Fruit fly (Drosophila melanogaster) whole organism, prepupa: ENCODE data around the gene Ubi-p5E.
A peak's percentile ranks its signal among the peaks of the same experiment; 100 is the strongest.

ENCODE experiments used
- CG10631 ChIP-seq: fragments of 200-800 bp; sonication (Bioruptor generic); optimal IDR thresholded peaks from 2 replicates; lab custom pipeline; 2016; ENCODE audit warnings: missing biosample characterization, missing genetic modification characterization
- CG10669 ChIP-seq: fragments of 200-800 bp; sonication (Bioruptor generic); optimal IDR thresholded peaks from 3 replicates; lab custom pipeline; 2018; ENCODE audit warnings: missing biosample characterization, mild to moderate bottlenecking, missing genetic modification characterization, moderate library complexity
- CG11294 ChIP-seq: fragments of 200-800 bp; sonication (Bioruptor generic); IDR thresholded peaks from 2 replicates; pipeline ENCODE4 v1.3.6; 2022; ENCODE audit warnings: missing biosample characterization, missing genetic modification characterization
- CG11762 ChIP-seq: fragments of 200-800 bp; sonication (Bioruptor generic); optimal IDR thresholded peaks from 3 replicates; lab custom pipeline; 2016; ENCODE audit warnings: missing biosample characterization, missing genetic modification characterization; ENCODE audit not compliant: insufficient read depth
- CG11902 ChIP-seq: fragments of 200-800 bp; sonication (Bioruptor generic); optimal IDR thresholded peaks from 3 replicates; lab custom pipeline; 2016; ENCODE audit warnings: missing biosample characterization, missing genetic modification characterization
- CG15336 ChIP-seq: fragments of 200-800 bp; sonication (Bioruptor generic); IDR thresholded peaks from 2 replicates; pipeline ENCODE4 v1.3.6; 2022; ENCODE audit warnings: missing biosample characterization, missing genetic modification characterization
- CG1621 ChIP-seq: fragments of 200-800 bp; sonication (Bioruptor generic); optimal IDR thresholded peaks from 3 replicates; lab custom pipeline; 2018; ENCODE audit warnings: missing biosample characterization, mild to moderate bottlenecking, missing genetic modification characterization
- CG16779 ChIP-seq: fragments of 200-800 bp; sonication (Bioruptor generic); optimal IDR thresholded peaks from 3 replicates; lab custom pipeline; 2017; ENCODE audit warnings: missing biosample characterization, mild to moderate bottlenecking, missing genetic modification characterization
- CG3032 ChIP-seq: fragments of 200-800 bp; optimal IDR thresholded peaks from 2 replicates; lab custom pipeline; 2019; ENCODE audit warnings: missing biosample characterization, mild to moderate bottlenecking, missing genetic modification characterization, moderate library complexity
- CG31627 ChIP-seq: fragments of 200-800 bp; sonication (Bioruptor generic); optimal IDR thresholded peaks from 3 replicates; lab custom pipeline; 2016; ENCODE audit warnings: missing biosample characterization, missing genetic modification characterization
- CG32006 ChIP-seq: fragments of 200-800 bp; sonication (Bioruptor generic); optimal IDR thresholded peaks from 3 replicates; lab custom pipeline; 2017; ENCODE audit warnings: missing biosample characterization, mild to moderate bottlenecking, missing genetic modification characterization
- CG34406 ChIP-seq: fragments of 200-800 bp; sonication (Bioruptor generic); optimal IDR thresholded peaks from 3 replicates; lab custom pipeline; 2016; ENCODE audit warnings: missing biosample characterization, missing genetic modification characterization
- CG3919 ChIP-seq: fragments of 200-800 bp; sonication (Bioruptor generic); optimal IDR thresholded peaks from 3 replicates; lab custom pipeline; 2016; ENCODE audit warnings: missing biosample characterization, missing genetic modification characterization
- CG4318 ChIP-seq: fragments of 200-800 bp; sonication (Bioruptor generic); optimal IDR thresholded peaks from 3 replicates; lab custom pipeline; 2017; ENCODE audit warnings: missing biosample characterization, mild to moderate bottlenecking, missing genetic modification characterization
- CG6163 ChIP-seq: fragments of 200-800 bp; sonication (Bioruptor generic); IDR thresholded peaks from 3 replicates; pipeline ENCODE4 v1.3.6; 2022; ENCODE audit warnings: missing biosample characterization, missing genetic modification characterization
- CG6276 ChIP-seq: fragments of 200-800 bp; sonication (Bioruptor generic); optimal IDR thresholded peaks from 2 replicates; lab custom pipeline; 2017; ENCODE audit warnings: missing biosample characterization, mild to moderate bottlenecking, missing genetic modification characterization
- CG6792 ChIP-seq: fragments of 200-800 bp; sonication (Bioruptor generic); optimal IDR thresholded peaks from 3 replicates; lab custom pipeline; 2016; ENCODE audit warnings: missing biosample characterization, missing genetic modification characterization
- CG6854 ChIP-seq: fragments of 200-800 bp; sonication (Bioruptor generic); optimal IDR thresholded peaks from 2 replicates; lab custom pipeline; 2017; ENCODE audit warnings: missing biosample characterization, mild to moderate bottlenecking, missing genetic modification characterization
- CG7368 ChIP-seq: fragments of 200-800 bp; sonication (Bioruptor generic); optimal IDR thresholded peaks from 3 replicates; lab custom pipeline; 2016; ENCODE audit warnings: missing biosample characterization, missing genetic modification characterization
- CG8119 ChIP-seq: fragments of 200-800 bp; sonication (Bioruptor generic); IDR thresholded peaks from 3 replicates; pipeline ENCODE4 v1.3.6; 2022; ENCODE audit warnings: missing biosample characterization, missing genetic modification characterization
- CG8319 ChIP-seq: fragments of 200-800 bp; sonication (Bioruptor generic); optimal IDR thresholded peaks from 3 replicates; lab custom pipeline; 2016; ENCODE audit warnings: missing biosample characterization, missing genetic modification characterization
- CG8632 ChIP-seq: fragments of 200-800 bp; sonication (Bioruptor generic); optimal IDR thresholded peaks from 3 replicates; lab custom pipeline; 2016; ENCODE audit warnings: missing biosample characterization, missing genetic modification characterization
- CG9139 ChIP-seq: fragments of 200-800 bp; sonication (Bioruptor generic); optimal IDR thresholded peaks from 3 replicates; lab custom pipeline; 2017; ENCODE audit warnings: missing biosample characterization, mild to moderate bottlenecking, missing genetic modification characterization
- Eip75B ChIP-seq: fragments of 200-800 bp; sonication (Bioruptor generic); optimal IDR thresholded peaks from 3 replicates; lab custom pipeline; 2016; ENCODE audit warnings: missing biosample characterization, missing genetic modification characterization
- Ets21C ChIP-seq: fragments of 200-800 bp; sonication (Bioruptor generic); optimal IDR thresholded peaks from 3 replicates; lab custom pipeline; 2016; ENCODE audit warnings: missing biosample characterization, missing genetic modification characterization
- Ets96B ChIP-seq: fragments of 200-800 bp; optimal IDR thresholded peaks from 2 replicates; lab custom pipeline; 2019; ENCODE audit warnings: missing biosample characterization, mild to moderate bottlenecking, missing genetic modification characterization, moderate library complexity
- Gug ChIP-seq: fragments of 200-800 bp; sonication (Bioruptor generic); IDR thresholded peaks from 2 replicates; pipeline ENCODE4 v1.3.6; 2022; ENCODE audit warnings: missing biosample characterization, missing genetic modification characterization
- Hr38 ChIP-seq: sonication (Bioruptor generic); optimal IDR thresholded peaks from 2 replicates; lab custom pipeline; 2016; ENCODE audit warnings: missing biosample characterization, missing genetic modification characterization
- Lpt ChIP-seq: fragments of 200-800 bp; sonication (Bioruptor generic); optimal IDR thresholded peaks from 3 replicates; lab custom pipeline; 2016; ENCODE audit warnings: missing biosample characterization, missing genetic modification characterization
- Met ChIP-seq: fragments of 200-800 bp; sonication (Bioruptor generic); optimal IDR thresholded peaks from 3 replicates; lab custom pipeline; 2016; ENCODE audit warnings: missing biosample characterization, missing genetic modification characterization
- OdsH ChIP-seq: fragments of 200-800 bp; sonication (Bioruptor generic); optimal IDR thresholded peaks from 3 replicates; lab custom pipeline; 2016; ENCODE audit warnings: missing biosample characterization, missing genetic modification characterization
- Smox ChIP-seq: fragments of 200-800 bp; sonication (Bioruptor generic); optimal IDR thresholded peaks from 3 replicates; lab custom pipeline; 2016; ENCODE audit warnings: missing biosample characterization, missing genetic modification characterization
- Sox102F ChIP-seq: fragments of 200-800 bp; sonication (Bioruptor generic); optimal IDR thresholded peaks from 2 replicates; lab custom pipeline; 2016; ENCODE audit warnings: missing biosample characterization, mild to moderate bottlenecking, missing genetic modification characterization
- Sox15 ChIP-seq: fragments of 200-800 bp; sonication (Bioruptor generic); optimal IDR thresholded peaks from 3 replicates; lab custom pipeline; 2016; ENCODE audit warnings: missing biosample characterization, missing genetic modification characterization
- achi ChIP-seq: fragments of 200-800 bp; sonication (Bioruptor generic); optimal IDR thresholded peaks from 3 replicates; lab custom pipeline; 2016; ENCODE audit warnings: missing biosample characterization, missing genetic modification characterization
- dac ChIP-seq: fragments of 200-800 bp; sonication (Bioruptor generic); optimal IDR thresholded peaks from 2 replicates; lab custom pipeline; 2017; ENCODE audit warnings: missing biosample characterization, mild to moderate bottlenecking, missing genetic modification characterization
- dsx ChIP-seq: fragments of 200-800 bp; optimal IDR thresholded peaks from 3 replicates; lab custom pipeline; 2019; ENCODE audit warnings: missing biosample characterization, mild to moderate bottlenecking, missing genetic modification characterization, moderate library complexity; ENCODE audit not compliant: poor library complexity, severe bottlenecking
- eg ChIP-seq: fragments of 200-800 bp; sonication (Bioruptor generic); IDR thresholded peaks from 3 replicates; pipeline ENCODE4 v1.3.6; 2022; ENCODE audit warnings: missing biosample characterization, missing genetic modification characterization
- esn ChIP-seq: fragments of 200-800 bp; sonication (Bioruptor generic); optimal IDR thresholded peaks from 2 replicates; lab custom pipeline; 2016; ENCODE audit warnings: missing biosample characterization, mild to moderate bottlenecking, missing genetic modification characterization, moderate library complexity
- fd59A ChIP-seq: fragments of 200-800 bp; sonication (Bioruptor generic); optimal IDR thresholded peaks from 2 replicates; lab custom pipeline; 2017; ENCODE audit warnings: missing biosample characterization, mild to moderate bottlenecking, missing genetic modification characterization, missing genetic modification reagents
- fd85E ChIP-seq: fragments of 200-800 bp; sonication (Bioruptor generic); optimal IDR thresholded peaks from 3 replicates; lab custom pipeline; 2016; ENCODE audit warnings: missing biosample characterization, missing genetic modification characterization
- fkh ChIP-seq: fragments of 200-800 bp; sonication (Bioruptor generic); optimal IDR thresholded peaks from 3 replicates; lab custom pipeline; 2017; ENCODE audit warnings: missing biosample characterization, mild to moderate bottlenecking, missing genetic modification characterization, moderate library complexity
- lz ChIP-seq: fragments of 200-800 bp; sonication (Bioruptor generic); optimal IDR thresholded peaks from 3 replicates; lab custom pipeline; 2016; ENCODE audit warnings: missing biosample characterization, missing genetic modification characterization
- net ChIP-seq: fragments of 200-800 bp; sonication (Bioruptor generic); optimal IDR thresholded peaks from 3 replicates; lab custom pipeline; 2016; ENCODE audit warnings: missing biosample characterization, missing genetic modification characterization
- pdm3 ChIP-seq: fragments of 200-800 bp; sonication (Bioruptor generic); optimal IDR thresholded peaks from 3 replicates; lab custom pipeline; 2016; ENCODE audit warnings: missing biosample characterization, missing genetic modification characterization
- salr ChIP-seq, 2 experiments: fragments of 200-800 bp; sonication (Bioruptor generic); optimal IDR thresholded peaks; 3 replicates each; lab custom pipeline; 2016 to 2018; ENCODE audit warnings: missing biosample characterization in 2 of 2, missing genetic modification characterization in 2 of 2, mild to moderate bottlenecking in 1 of 2
- spab ChIP-seq: fragments of 200-800 bp; sonication (Bioruptor generic); optimal IDR thresholded peaks from 2 replicates; lab custom pipeline; 2017; ENCODE audit warnings: missing biosample characterization, mild to moderate bottlenecking, missing genetic modification characterization, missing genetic modification reagents
- ss ChIP-seq, 2 experiments: fragments of 200-800 bp; sonication (Bioruptor generic); optimal IDR thresholded peaks; 2 replicates in 1 of 2; 3 replicates in 1 of 2; lab custom pipeline; 2017 to 2018; ENCODE audit warnings: mild to moderate bottlenecking in 2 of 2, missing biosample characterization in 2 of 2, missing genetic modification characterization in 2 of 2, moderate library complexity in 1 of 2
- svp ChIP-seq: fragments of 200-800 bp; sonication (Bioruptor generic); peaks from one replicate; lab custom pipeline; 2016; ENCODE audit warnings: missing biosample characterization, missing genetic modification characterization
- topi ChIP-seq: fragments of 200-800 bp; sonication (Bioruptor generic); optimal IDR thresholded peaks from 3 replicates; lab custom pipeline; 2016; ENCODE audit warnings: missing biosample characterization, missing genetic modification characterization

Ubi-p5E gene

DNA sequence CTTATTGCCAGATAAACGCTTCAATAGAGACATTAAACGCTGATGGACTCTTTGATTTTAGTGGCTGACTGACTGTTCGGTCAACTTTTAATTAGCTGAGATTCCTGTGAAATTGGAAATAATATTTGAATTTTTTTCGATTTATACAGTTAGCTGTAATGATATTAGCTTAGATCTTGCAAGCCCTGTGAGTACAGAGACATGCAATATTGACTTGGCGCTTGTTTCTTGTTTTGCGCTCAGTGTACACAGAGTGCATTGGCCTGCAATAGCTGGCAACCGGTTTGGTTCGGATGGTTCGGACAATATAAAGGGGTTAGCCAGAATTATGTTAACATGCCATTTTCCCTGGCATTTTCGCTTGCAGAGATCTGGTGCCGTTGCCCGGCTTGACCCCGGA is 25.9 kb upstream of the Ubi-p5E start (continued):
- TF ChIP-seq Ets21C (GFP tag; lab: Kevin White, UChicago) (peak; percentile 13), Gug (GFP tag; lab: Robert Waterston, UW) (no peak), fkh (GFP tag; lab: Kevin White, UChicago) (no peak), CG16779 (tag; lab: Kevin White, UChicago) (no peak), net (GFP tag; lab: Kevin White, UChicago) (peak; percentile 36), pdm3 (peak; percentile 49), CG8319 (no peak)

DNA sequence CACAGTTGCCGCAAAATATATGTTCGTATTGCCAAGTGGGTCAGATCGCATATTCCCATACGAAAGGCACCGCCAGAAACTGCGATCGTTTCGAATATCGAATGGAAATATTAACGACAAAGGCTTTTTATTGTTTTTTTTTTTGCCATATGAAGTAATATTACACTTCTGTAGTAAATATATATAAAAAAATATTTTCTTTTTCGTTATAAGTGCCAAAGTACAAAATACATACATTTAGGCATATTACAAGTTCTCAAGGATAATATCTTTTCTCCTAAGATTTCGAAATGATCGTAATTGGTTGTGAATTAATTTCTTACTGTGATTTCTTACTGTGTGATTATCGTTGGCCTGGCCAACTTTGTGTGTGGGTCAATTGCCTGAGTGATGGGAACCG is 24.8 kb upstream of the Ubi-p5E start:
- TF ChIP-seq CG7368 (GFP tag; lab: Kevin White, UChicago), result no peak
- TF ChIP-seq CG3032, result no peak
- TF ChIP-seq Lpt (GFP tag; lab: Kevin White, UChicago), result no peak
- peak; percentile 25 for TF ChIP-seq esn
- no peak for TF ChIP-seq achi (GFP tag; lab: Kevin White, UChicago)
- no peak for TF ChIP-seq net (GFP tag; lab: Kevin White, UChicago)
- no peak for TF ChIP-seq CG8319
- TF ChIP-seq CG3919, result peak; percentile 50
- no peak for TF ChIP-seq ss (GFP tag; optimal IDR thresholded peaks at IDR 0.05; lab: Kevin White, UChicago)
- TF ChIP-seq Sox15, result no peak
- no peak for TF ChIP-seq Gug (GFP tag; lab: Robert Waterston, UW)
- TF ChIP-seq CG6276 (GFP tag; lab: Kevin White, UChicago), result no peak
- peak; percentile 12 for TF ChIP-seq Smox
- no peak for TF ChIP-seq fd85E (GFP tag; lab: Kevin White, UChicago)
- TF ChIP-seq CG6792 (GFP tag; lab: Kevin White, UChicago), result peak; percentile 30
- TF ChIP-seq Hr38 (GFP tag; lab: Kevin White, UChicago), result no peak
- peak; percentile 60; the same call in 1 of the 3 replicates for TF ChIP-seq CG8119 (GFP tag; lab: Robert Waterston, UW)
- no peak for TF ChIP-seq CG10669 (GFP tag; lab: Kevin White, UChicago)
- no peak for TF ChIP-seq CG6854 (GFP tag; lab: Kevin White, UChicago)
- peak; percentile 44 for TF ChIP-seq CG10631 (GFP tag; lab: Kevin White, UChicago)
- TF ChIP-seq pdm3, result no peak
- TF ChIP-seq Sox102F (GFP tag; lab: Kevin White, UChicago), result no peak
- TF ChIP-seq CG34406 (GFP tag; lab: Kevin White, UChicago), result peak; percentile 31
- TF ChIP-seq salr (GFP tag; optimal IDR thresholded peaks at IDR 0.05; lab: Kevin White, UChicago), result peak in 1 of 2 experiments; percentile 27
- TF ChIP-seq CG11294 (GFP tag; lab: Robert Waterston, UW), result no peak
- peak; percentile 57 for TF ChIP-seq CG15336 (GFP tag; lab: Robert Waterston, UW)
- no peak for TF ChIP-seq Ets21C (GFP tag; lab: Kevin White, UChicago)
- no peak for TF ChIP-seq Ets96B (tag; lab: Kevin White, UChicago)
- no peak for TF ChIP-seq dac (GFP tag; lab: Kevin White, UChicago)
- no peak for TF ChIP-seq CG31627 (GFP tag; lab: Kevin White, UChicago)
- peak; percentile 41 for TF ChIP-seq CG8632 (GFP tag; lab: Kevin White, UChicago)
- no peak for TF ChIP-seq CG11902 (GFP tag; lab: Kevin White, UChicago)
- no peak for TF ChIP-seq CG9139 (GFP tag; lab: Kevin White, UChicago)
- TF ChIP-seq OdsH (GFP tag; lab: Kevin White, UChicago), result peak; percentile 11
- no peak for TF ChIP-seq svp (GFP tag; lab: Kevin White, UChicago)
- no peak for TF ChIP-seq CG1621 (tag; lab: Kevin White, UChicago)
- TF ChIP-seq CG32006 (GFP tag; lab: Kevin White, UChicago), result peak; percentile 38
- peak; percentile 10 for TF ChIP-seq topi
- no peak for TF ChIP-seq CG6163 (GFP tag; lab: Robert Waterston, UW)
- no peak for TF ChIP-seq spab
- peak; percentile 15 for TF ChIP-seq Met (GFP tag; lab: Kevin White, UChicago)
- no peak for TF ChIP-seq dsx
- no peak for TF ChIP-seq fd59A (GFP tag; lab: Kevin White, UChicago)
- no peak for TF ChIP-seq CG16779 (tag; lab: Kevin White, UChicago)
- no peak for TF ChIP-seq Eip75B
- TF ChIP-seq CG11762, result no peak
- TF ChIP-seq CG4318, result no peak
- TF ChIP-seq eg (GFP tag; lab: Robert Waterston, UW), result peak; percentile 26; the same call in 1 of the 3 replicates
- no peak for TF ChIP-seq lz (GFP tag; lab: Kevin White, UChicago)
